Worm (Caenorhabditis elegans): Measurements from ENCODE around the gene C02E7.8.

DNA sequence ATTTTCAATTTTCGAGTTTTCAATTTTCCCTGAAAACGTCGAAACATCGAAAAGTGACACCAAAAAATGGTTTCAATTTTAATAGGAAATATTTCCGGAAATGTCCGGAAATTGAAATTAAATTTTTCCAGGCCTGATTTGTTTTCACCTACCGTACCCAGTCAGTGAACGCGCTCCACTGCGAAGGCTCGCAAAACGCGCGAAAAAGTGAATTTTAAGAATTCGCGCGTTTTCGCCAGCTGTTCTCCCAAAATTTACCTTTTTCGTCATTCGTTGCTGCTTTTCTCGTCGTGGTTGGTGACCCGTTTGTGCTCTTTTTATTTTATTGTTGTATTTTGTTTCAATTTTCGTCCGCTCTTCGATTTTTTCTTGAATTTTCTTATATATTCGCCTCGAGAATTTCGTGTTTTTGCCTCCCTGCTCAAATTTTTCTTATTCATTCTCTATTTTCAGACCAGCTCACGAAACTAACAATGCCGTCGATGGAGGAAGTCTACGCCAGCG lies 30.6 kb downstream of the C02E7.8 start, which contains the start of gene T19H12.2:
- TF ChIP-seq hmg-4 (GFP tag; optimal IDR thresholded peaks at IDR 0.05) = no peak
- TF ChIP-seq ama-1 (optimal IDR thresholded peaks at IDR 0.05) = no peak
- TF ChIP-seq hmbx-1 (tag; optimal IDR thresholded peaks at IDR 0.05) = no peak
- no peak for TF ChIP-seq tra-4 (tag; optimal IDR thresholded peaks at IDR 0.05)
- no peak for TF ChIP-seq flt-1 (GFP tag; IDR thresholded peaks at IDR 0.05)
- TF ChIP-seq aly-1 (tag; optimal IDR thresholded peaks at IDR 0.05) = no peak

Measured in whole organism, early embryonic.